Fruit fly (Drosophila melanogaster): Measurements from ENCODE around the gene TfIIEbeta.

DNA sequence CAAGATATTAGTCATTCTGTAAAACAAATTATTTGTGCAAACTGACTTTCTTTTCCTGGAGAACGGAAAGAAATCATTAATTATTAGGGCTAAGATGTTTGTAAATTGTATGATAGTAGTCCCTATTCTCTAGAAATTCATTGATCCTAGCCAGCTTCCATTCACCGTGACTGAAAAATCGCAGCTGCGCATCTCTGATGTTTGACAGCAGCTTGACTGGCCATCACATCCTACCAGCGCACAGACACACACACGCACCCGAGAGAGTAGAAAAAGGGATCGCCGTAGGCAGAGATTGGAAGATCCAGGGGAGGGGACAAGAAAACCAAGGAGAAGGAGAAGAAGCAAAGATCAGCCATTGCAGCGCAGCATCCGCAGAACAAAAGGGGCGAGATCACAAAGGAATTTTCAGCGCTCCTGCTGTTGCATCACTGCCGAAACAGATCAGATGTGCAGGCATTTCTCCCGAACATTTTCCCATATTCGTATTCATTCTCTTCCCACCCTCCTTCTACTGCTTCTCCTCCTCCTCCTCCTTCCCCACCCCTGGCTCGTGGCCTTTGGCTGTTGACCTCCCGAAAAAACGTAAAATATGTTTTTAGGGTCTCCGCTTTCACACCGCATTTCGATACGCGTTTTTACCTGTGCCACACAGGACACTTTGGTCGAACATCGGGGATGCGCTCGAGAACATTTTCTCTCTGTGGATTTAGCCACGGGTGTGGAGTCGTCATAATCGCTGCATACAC, 33.8 kb upstream of the TfIIEbeta start:
- TF ChIP-seq CG8159 (tag; optimal IDR thresholded peaks at IDR 0.05) (no peak), gl (tag; optimal IDR thresholded peaks at IDR 0.05) (no peak)
